Fruit fly (Drosophila melanogaster) whole organism, pupa: ENCODE measurements around the gene Desat2.

Experiments used
- CG12605 ChIP-seq: fragments of 200-800 bp; sonication (Bioruptor generic); IDR thresholded peaks from 2 replicates; pipeline ENCODE4 v1.3.6; 2022; ENCODE audit warnings: missing biosample characterization, missing genetic modification characterization
- CG14655 ChIP-seq: fragments of 200-800 bp; sonication (Bioruptor generic); optimal IDR thresholded peaks from 3 replicates; lab custom pipeline; 2017; ENCODE audit warnings: mild to moderate bottlenecking, missing biosample characterization, missing genetic modification reagents, missing genetic modification characterization
- CG17806 ChIP-seq: fragments of 200-800 bp; sonication (Bioruptor generic); optimal IDR thresholded peaks from 2 replicates; lab custom pipeline; 2018; ENCODE audit warnings: missing biosample characterization, mild to moderate bottlenecking, missing genetic modification characterization, moderate library complexity
- Ets98B ChIP-seq: fragments of 200-800 bp; sonication (Bioruptor generic); IDR thresholded peaks from 2 replicates; pipeline ENCODE4 v1.3.6; 2022; ENCODE audit warnings: missing biosample characterization, missing genetic modification characterization
- Pif1A ChIP-seq: fragments of 200-800 bp; sonication (Bioruptor generic); optimal IDR thresholded peaks from 3 replicates; lab custom pipeline; 2016; ENCODE audit warnings: missing biosample characterization, missing genetic modification characterization

- TF ChIP-seq CG14655 (GFP tag; lab: Kevin White, UChicago) (no peak), Pif1A (GFP tag; lab: Kevin White, UChicago) (no peak), Ets98B (GFP tag; lab: Robert Waterston, UW) (peak; percentile 43), CG12605 (GFP tag; lab: Robert Waterston, UW) (no peak), CG17806 (no peak)
These were observed 16.0 kb downstream of the Desat2 start, which contains the start of gene CG5509 for dm6 chr3R:12451888-12452514.
